Worm (Caenorhabditis elegans): ENCODE data around the gene Y53C12B.7.
A peak's percentile ranks its signal among the peaks of the same experiment; 100 is the strongest.

Gene Y53C12B.7

ce11 chrII:9787395-9788152, 34.6 kb upstream of the Y53C12B.7 start, which contains the start of gene cyp-13A2:
Gene cyp-13A2, minus strand, starts transcription at chrII:9787629.
- TF ChIP-seq lin-11 (tag; optimal IDR thresholded peaks at IDR 0.05) (no peak), blmp-1 (tag; optimal IDR thresholded peaks at IDR 0.05; ENCODE audit: insufficient read depth) (peak; percentile 86), lin-39 (tag; optimal IDR thresholded peaks at IDR 0.05) (no peak), ZK546.5 (tag; optimal IDR thresholded peaks at IDR 0.05) (no peak), nhr-10 (tag; optimal IDR thresholded peaks at IDR 0.05) (no peak), nhr-21 (tag; optimal IDR thresholded peaks at IDR 0.05) (peak; percentile 67), nhr-6 (tag; optimal IDR thresholded peaks at IDR 0.05) (peak; percentile 20), ztf-11 (tag; optimal IDR thresholded peaks at IDR 0.05) (no peak), fos-1 (tag; optimal IDR thresholded peaks at IDR 0.05) (peak; percentile 89), lsy-2 (tag; optimal IDR thresholded peaks at IDR 0.05) (peak in 1 of 2 experiments; percentile 52), C34F6.9 (tag; optimal IDR thresholded peaks at IDR 0.05) (peak; percentile 25), nhr-23 (tag; optimal IDR thresholded peaks at IDR 0.05) (no peak), nhr-77 (tag; optimal IDR thresholded peaks at IDR 0.05) (no peak), sma-9 (GFP tag; optimal IDR thresholded peaks at IDR 0.05) (peak; percentile 92), sma-9 (tag; optimal IDR thresholded peaks at IDR 0.05) (no peak), unc-62 (GFP tag; optimal IDR thresholded peaks at IDR 0.05) (no peak), nhr-12 (tag; optimal IDR thresholded peaks at IDR 0.05) (no peak), ama-1 (optimal IDR thresholded peaks at IDR 0.05) (no peak), sem-4 (tag; optimal IDR thresholded peaks at IDR 0.05) (peak; percentile 47), aly-2 (tag; optimal IDR thresholded peaks at IDR 0.05) (no peak), zag-1 (tag; optimal IDR thresholded peaks at IDR 0.05) (no peak), unc-39 (tag; optimal IDR thresholded peaks at IDR 0.05) (no peak), lin-13 (GFP tag; optimal IDR thresholded peaks at IDR 0.05) (no peak), Y55F3AM.14 (GFP tag; optimal IDR thresholded peaks at IDR 0.05) (no peak), dmd-4 (tag; optimal IDR thresholded peaks at IDR 0.05) (no peak), peb-1 (tag; optimal IDR thresholded peaks at IDR 0.05) (no peak), mdl-1 (tag; optimal IDR thresholded peaks at IDR 0.05) (peak in 1 of 2 experiments; percentile 68), elt-1 (tag; optimal IDR thresholded peaks at IDR 0.05) (peak; percentile 35), nhr-25 (tag; optimal IDR thresholded peaks at IDR 0.05) (peak; percentile 85), F13H6.1 (tag; optimal IDR thresholded peaks at IDR 0.05) (peak; percentile 80), skn-1 (tag; optimal IDR thresholded peaks at IDR 0.05) (no peak), nhr-11 (tag; optimal IDR thresholded peaks at IDR 0.05) (no peak), ceh-16 (tag; optimal IDR thresholded peaks at IDR 0.05) (peak; percentile 88), nhr-129 (tag; optimal IDR thresholded peaks at IDR 0.05) (peak; percentile 48), crh-2 (tag; optimal IDR thresholded peaks at IDR 0.05) (peak; percentile 73), sma-3 (GFP tag; optimal IDR thresholded peaks at IDR 0.05) (peak; percentile 73), egl-27 (tag; optimal IDR thresholded peaks at IDR 0.05) (peak; percentile 83), nhr-237 (tag; optimal IDR thresholded peaks at IDR 0.05) (no peak), unc-55 (GFP tag; optimal IDR thresholded peaks at IDR 0.05) (peak; percentile 45), R02D3.7 (tag; optimal IDR thresholded peaks at IDR 0.05) (no peak), gmeb-1 (tag; optimal IDR thresholded peaks at IDR 0.05) (peak; percentile 11), ztf-4 (tag; optimal IDR thresholded peaks at IDR 0.05) (no peak), elt-3 (tag; optimal IDR thresholded peaks at IDR 0.05) (no peak), ztf-1 (GFP tag; conservative IDR thresholded peaks at IDR 0.05) (no peak), snpc-4 (tag; optimal IDR thresholded peaks at IDR 0.05) (peak; percentile 95), mab-5 (tag; optimal IDR thresholded peaks at IDR 0.05) (no peak), mbf-1 (tag; optimal IDR thresholded peaks at IDR 0.05) (no peak), alr-1 (tag; optimal IDR thresholded peaks at IDR 0.05) (no peak), ceh-82 (tag; optimal IDR thresholded peaks at IDR 0.05) (no peak)
